Worm (Caenorhabditis elegans): Measurements from ENCODE around the gene srbc-37.

DNA sequence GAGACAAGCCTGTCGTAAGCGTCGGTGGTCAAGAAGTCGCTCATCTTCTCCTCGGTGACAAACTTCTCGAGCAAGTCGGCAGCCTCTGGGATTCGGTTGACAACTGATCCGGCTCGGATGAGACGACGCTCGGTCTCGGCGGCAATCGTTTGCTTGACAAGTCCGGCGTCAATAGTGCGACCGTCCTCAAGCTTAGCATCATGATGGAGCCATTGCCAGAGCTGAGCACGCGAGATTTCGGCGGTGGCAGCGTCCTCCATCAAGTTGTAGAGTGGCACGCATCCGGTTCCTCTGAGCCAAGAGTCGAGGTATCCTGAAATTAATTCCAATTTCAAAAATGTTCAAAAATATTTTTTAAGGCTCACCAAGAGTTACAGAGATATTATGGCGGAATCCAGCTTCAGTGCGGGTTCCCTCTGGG is 22.1 kb downstream of the srbc-37 start:
- TF ChIP-seq him-1 (tag; optimal IDR thresholded peaks at IDR 0.05): no peak
- TF ChIP-seq W03F9.2 (tag; optimal IDR thresholded peaks at IDR 0.05): no peak
- no peak for TF ChIP-seq dao-5 (tag; optimal IDR thresholded peaks at IDR 0.05)

Measured in whole organism, L4/young adult.